Worm (Caenorhabditis elegans) whole organism, L4/young adult: ENCODE data around the gene C35B1.4.

Experiments
- W03F9.2 ChIP-seq: fragments of 150-350 bp; optimal IDR thresholded peaks from 2 replicates; lab custom pipeline; 2014; ENCODE audit warnings: missing biosample characterization, missing genetic modification characterization
- dao-5 ChIP-seq: sonication (generic microtip); optimal IDR thresholded peaks from 2 replicates; lab custom pipeline; 2016; ENCODE audit warnings: missing genotype, missing genetic modification characterization, moderate library complexity, missing compliant biosample characterization
- him-1 ChIP-seq: sonication (generic microtip); optimal IDR thresholded peaks from 2 replicates; lab custom pipeline; 2016; ENCODE audit warnings: missing genotype, missing genetic modification reagents, missing genetic modification characterization, missing compliant biosample characterization

DNA sequence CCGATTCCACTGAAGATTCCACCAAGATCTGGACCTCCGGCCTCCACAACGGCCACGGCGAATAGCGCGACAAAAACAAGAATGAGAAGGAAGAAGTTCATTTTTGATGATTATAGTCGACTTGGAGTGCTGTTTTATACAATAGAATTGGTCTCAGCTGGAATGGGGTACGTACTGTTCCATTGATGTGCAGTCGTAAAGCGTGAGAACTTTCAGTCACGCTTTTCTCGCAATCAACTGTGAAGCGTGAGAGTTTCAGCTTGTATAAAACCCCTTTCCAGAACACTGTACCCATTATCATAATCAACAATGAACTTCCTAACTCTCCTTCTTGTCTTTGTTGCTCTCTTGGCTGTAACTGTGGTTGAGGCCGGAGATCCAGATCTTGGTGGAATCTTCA, 36.0 kb downstream of the C35B1.4 start, which contains the start of the genes F49F1.4 and F49F1.2:
- TF ChIP-seq him-1 (tag; lab: Kevin White, UChicago) (no peak), W03F9.2 (tag; lab: Kevin White, UChicago) (no peak), dao-5 (tag; lab: Kevin White, UChicago) (no peak)
